Worm (Caenorhabditis elegans): ENCODE results near the gene C04G2.10.

ce11 chrIV:10111441-10111840 is 3.8 kb upstream of the C04G2.10 start, which contains the start of gene spch-1:
- TF ChIP-seq pag-3 (tag; optimal IDR thresholded peaks at IDR 0.05; ENCODE audit: borderline replicate concordance) (no peak), unc-42 (tag; optimal IDR thresholded peaks at IDR 0.05) (no peak), pros-1 (tag; optimal IDR thresholded peaks at IDR 0.05) (no peak), ets-4 (tag; optimal IDR thresholded peaks at IDR 0.05) (no peak), hlh-30 (tag; optimal IDR thresholded peaks at IDR 0.05; ENCODE audit: insufficient read depth) (no peak), ceh-24 (tag; optimal IDR thresholded peaks at IDR 0.05) (no peak), ceh-18 (tag; optimal IDR thresholded peaks at IDR 0.05) (no peak), ama-1 (optimal IDR thresholded peaks at IDR 0.05) (no peak), unc-86 (tag; optimal IDR thresholded peaks at IDR 0.05) (no peak), fkh-10 (GFP tag; optimal IDR thresholded peaks at IDR 0.05) (no peak), ceh-19 (GFP tag; optimal IDR thresholded peaks at IDR 0.05) (no peak), elt-4 (tag; optimal IDR thresholded peaks at IDR 0.05) (no peak), C38D4.7 (GFP tag; optimal IDR thresholded peaks at IDR 0.05) (no peak), elt-2 (tag; optimal IDR thresholded peaks at IDR 0.05) (no peak)
